Worm (Caenorhabditis elegans): ENCODE results near the gene fbxa-209.
A peak's percentile ranks its signal among the peaks of the same experiment; 100 is the strongest.

Gene fbxa-209

ce11 chrV:15432457-15432856 is 5.6 kb upstream of the fbxa-209 start, which contains the start of gene T26H5.8 (continued):
- no peak for TF ChIP-seq tbx-7 (tag; optimal IDR thresholded peaks at IDR 0.05)

- TF ChIP-seq pros-1 (tag; optimal IDR thresholded peaks at IDR 0.05), result no peak
- TF ChIP-seq ceh-45 (GFP tag; IDR thresholded peaks at IDR 0.05), result 0 out of 2 replicates have a peak, but pooled peaks have one; percentile 28
- TF ChIP-seq nhr-11 (tag; optimal IDR thresholded peaks at IDR 0.05), result no peak
- TF ChIP-seq fkh-10 (GFP tag; optimal IDR thresholded peaks at IDR 0.05), result no peak
- TF ChIP-seq fax-1 (tag; optimal IDR thresholded peaks at IDR 0.05), result no peak
Measured at ce11 chrV:15431322-15432052, 4.6 kb upstream of the fbxa-209 start.

ce11 chrV:15425368-15426091 is 1.3 kb downstream of the fbxa-209 start, which contains the start of gene Y36E3A.2:
TSS of gene Y36E3A.2 (plus strand) at chrV:15426041.
- TF ChIP-seq ceh-22 (tag; optimal IDR thresholded peaks at IDR 0.05) (no peak), che-1 (tag; optimal IDR thresholded peaks at IDR 0.05) (no peak), pat-9 (tag; optimal IDR thresholded peaks at IDR 0.05) (no peak), F13H6.1 (tag; optimal IDR thresholded peaks at IDR 0.05) (no peak), ceh-9 (tag; optimal IDR thresholded peaks at IDR 0.05) (no peak), fkh-6 (tag; optimal IDR thresholded peaks at IDR 0.05) (no peak)

ce11 chrV:15423601-15424000 is 3.2 kb downstream of the fbxa-209 start, which contains the start of gene fbxa-104:
TSS of gene fbxa-104 (minus strand) at chrV:15423683.
- TF ChIP-seq rnt-1 (tag; optimal IDR thresholded peaks at IDR 0.05) (no peak), dve-1 (tag; optimal IDR thresholded peaks at IDR 0.05) (no peak), ztf-16 (tag; optimal IDR thresholded peaks at IDR 0.05) (no peak), ama-1 (optimal IDR thresholded peaks at IDR 0.05) (no peak), fkh-6 (tag; optimal IDR thresholded peaks at IDR 0.05) (no peak), ceh-19 (GFP tag; optimal IDR thresholded peaks at IDR 0.05) (no peak), tbx-7 (tag; optimal IDR thresholded peaks at IDR 0.05) (no peak)

- TF ChIP-seq ceh-18 (tag; optimal IDR thresholded peaks at IDR 0.05) (no peak), rnt-1 (tag; optimal IDR thresholded peaks at IDR 0.05) (no peak), pat-9 (tag; optimal IDR thresholded peaks at IDR 0.05) (no peak), gmeb-2 (tag; optimal IDR thresholded peaks at IDR 0.05) (no peak), ceh-22 (tag; optimal IDR thresholded peaks at IDR 0.05) (no peak), pax-1 (tag; optimal IDR thresholded peaks at IDR 0.05) (no peak), nhr-232 (tag; optimal IDR thresholded peaks at IDR 0.05) (no peak), tbx-7 (tag; optimal IDR thresholded peaks at IDR 0.05) (no peak), C38D4.7 (GFP tag; optimal IDR thresholded peaks at IDR 0.05) (no peak), syd-9 (tag; optimal IDR thresholded peaks at IDR 0.05) (no peak), ceh-2 (tag; optimal IDR thresholded peaks at IDR 0.05) (no peak), sox-4 (tag; optimal IDR thresholded peaks at IDR 0.05) (no peak), mec-3 (tag; optimal IDR thresholded peaks at IDR 0.05; ENCODE audit: borderline replicate concordance) (no peak), fkh-6 (tag; optimal IDR thresholded peaks at IDR 0.05) (no peak), dmd-4 (tag; optimal IDR thresholded peaks at IDR 0.05; ENCODE audit: borderline replicate concordance) (no peak), ceh-24 (tag; optimal IDR thresholded peaks at IDR 0.05) (no peak)
Measured at ce11 chrV:15417822-15418221, 9.0 kb downstream of the fbxa-209 start, which contains the start of gene T06E6.10. TSS of gene T06E6.10 (plus strand) at chrV:15418122.

ce11 chrV:15415951-15416350 is 10.9 kb downstream of the fbxa-209 start, which contains the start of gene srh-265:
TSS of gene srh-265 (plus strand) at chrV:15416251.
- TF ChIP-seq ttx-3 (tag; optimal IDR thresholded peaks at IDR 0.05), result no peak
- TF ChIP-seq hlh-13 (GFP tag; optimal IDR thresholded peaks at IDR 0.05), result no peak
- TF ChIP-seq unc-42 (tag; optimal IDR thresholded peaks at IDR 0.05), result no peak
- TF ChIP-seq ama-1 (optimal IDR thresholded peaks at IDR 0.05), result no peak
- no peak for TF ChIP-seq unc-55 (GFP tag; optimal IDR thresholded peaks at IDR 0.05)
- no peak for TF ChIP-seq npax-4 (tag; optimal IDR thresholded peaks at IDR 0.05)
- no peak for TF ChIP-seq fkh-6 (tag; optimal IDR thresholded peaks at IDR 0.05)
- no peak for TF ChIP-seq Y22D7AL.16 (tag; optimal IDR thresholded peaks at IDR 0.05)
- no peak for TF ChIP-seq K02D7.2 (tag; optimal IDR thresholded peaks at IDR 0.05)
- TF ChIP-seq che-1 (tag; optimal IDR thresholded peaks at IDR 0.05), result no peak
- no peak for TF ChIP-seq C08G9.2 (tag; optimal IDR thresholded peaks at IDR 0.05)
- no peak for TF ChIP-seq unc-86 (tag; optimal IDR thresholded peaks at IDR 0.05)
- TF ChIP-seq ceh-34 (tag; optimal IDR thresholded peaks at IDR 0.05), result no peak
- no peak for TF ChIP-seq dve-1 (tag; optimal IDR thresholded peaks at IDR 0.05)
- no peak for TF ChIP-seq syd-9 (tag; optimal IDR thresholded peaks at IDR 0.05)
- no peak for TF ChIP-seq elt-4 (tag; optimal IDR thresholded peaks at IDR 0.05)
- TF ChIP-seq elt-2 (tag; optimal IDR thresholded peaks at IDR 0.05), result no peak
- TF ChIP-seq T23F11.4 (GFP tag; optimal IDR thresholded peaks at IDR 0.05), result no peak
- TF ChIP-seq gmeb-2 (tag; optimal IDR thresholded peaks at IDR 0.05), result no peak
